Fruit fly (Drosophila melanogaster): ENCODE data around the gene MED30.

Gene MED30

DNA sequence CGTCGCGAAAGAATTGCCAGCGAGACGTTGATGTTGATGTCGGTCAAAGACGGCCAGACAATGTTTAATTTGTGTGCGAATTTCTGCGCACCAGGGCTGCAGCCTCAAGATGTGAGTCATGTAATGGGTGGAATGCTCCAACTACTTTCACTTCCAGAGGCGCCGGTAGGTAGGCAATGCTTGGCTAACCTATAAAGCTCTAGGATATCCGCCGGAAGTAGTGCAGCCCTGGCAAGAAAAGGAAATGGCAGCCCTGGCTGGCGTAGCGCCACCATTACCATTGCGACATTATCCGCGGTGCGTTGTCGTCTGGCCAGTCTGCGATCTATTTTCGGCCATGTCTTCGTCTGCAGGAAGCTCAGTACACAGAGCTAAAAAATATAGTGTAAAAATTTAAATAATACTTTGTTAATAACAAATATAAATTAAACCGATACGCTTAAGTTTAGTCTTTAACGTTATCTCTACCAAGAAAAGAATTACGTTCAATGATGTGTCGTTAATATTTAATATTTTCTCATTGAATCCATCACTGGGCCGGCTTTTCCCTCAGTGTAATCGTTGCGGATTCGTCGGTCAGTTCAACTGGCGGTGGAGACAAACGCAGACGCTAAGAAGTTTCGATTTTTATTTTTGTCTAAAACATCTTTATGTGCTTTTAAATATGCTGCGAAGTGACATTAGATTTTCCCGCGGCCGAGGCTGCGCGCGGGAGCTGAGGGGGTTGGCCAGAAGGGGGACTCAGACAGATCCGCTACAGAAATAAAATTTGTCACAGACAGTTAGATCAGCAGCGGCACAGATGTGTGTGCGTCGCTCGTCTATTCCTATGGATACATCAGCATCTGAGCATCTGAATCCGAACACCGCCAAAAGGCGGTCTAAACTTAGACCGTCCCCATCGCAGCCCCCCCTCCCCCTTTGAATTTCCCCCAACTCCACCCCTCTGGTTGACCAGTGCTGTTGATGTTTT is 42.0 kb downstream of the MED30 start:
- TF ChIP-seq Myc (optimal IDR thresholded peaks at IDR 0.05) (no peak), insv (optimal IDR thresholded peaks at IDR 0.05) (no peak), psq (optimal IDR thresholded peaks at IDR 0.05) (no peak), ttk (optimal IDR thresholded peaks at IDR 0.05) (no peak), Sin3A (optimal IDR thresholded peaks at IDR 0.05) (no peak), h (optimal IDR thresholded peaks at IDR 0.05) (no peak)

DNA sequence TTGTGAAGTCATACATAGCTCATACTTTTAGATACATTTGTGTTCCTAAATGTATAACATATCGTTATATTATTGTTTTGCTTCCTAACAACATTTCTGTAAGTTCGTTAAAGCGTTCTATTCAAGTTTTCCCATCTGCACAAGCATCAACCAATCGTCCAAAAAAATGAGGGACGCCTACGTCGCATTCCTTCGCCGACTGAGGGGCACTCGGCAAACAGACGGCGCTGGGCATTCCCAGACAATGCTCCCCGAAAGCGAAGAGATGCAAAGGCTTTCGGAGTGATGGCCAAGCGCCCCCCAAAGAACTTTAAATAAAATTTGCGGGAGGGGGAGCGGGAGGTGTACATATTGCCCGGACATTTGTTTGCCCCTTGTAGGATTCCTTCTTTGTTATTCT is 43.1 kb downstream of the MED30 start:
- TF ChIP-seq Myc (optimal IDR thresholded peaks at IDR 0.05) (no peak), ttk (optimal IDR thresholded peaks at IDR 0.05) (no peak), Sin3A (optimal IDR thresholded peaks at IDR 0.05) (no peak), psq (optimal IDR thresholded peaks at IDR 0.05) (no peak), h (optimal IDR thresholded peaks at IDR 0.05) (no peak), insv (optimal IDR thresholded peaks at IDR 0.05) (no peak)

DNA sequence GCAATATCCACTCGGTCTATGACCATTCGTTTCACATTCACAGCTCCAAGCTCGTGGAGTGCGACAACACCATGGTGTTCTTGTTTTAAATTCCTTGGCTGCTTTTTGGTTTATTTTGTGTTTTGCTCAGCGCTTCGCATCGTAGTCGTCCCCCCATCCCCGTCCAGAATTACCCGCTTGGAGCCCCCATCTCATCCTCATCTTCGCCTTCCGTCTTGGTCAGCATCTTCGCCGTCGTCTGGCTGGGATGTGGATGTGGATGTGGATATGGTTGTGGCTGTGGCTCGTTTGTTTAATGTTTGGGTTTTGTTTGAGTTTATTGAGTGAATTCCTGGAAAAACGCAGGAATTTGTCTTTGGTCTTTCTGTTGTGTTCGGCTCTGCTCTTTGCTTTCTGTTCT is 44.7 kb downstream of the MED30 start:
- no peak for TF ChIP-seq Sin3A (optimal IDR thresholded peaks at IDR 0.05)
- no peak for TF ChIP-seq Myc (optimal IDR thresholded peaks at IDR 0.05)
- no peak for TF ChIP-seq psq (optimal IDR thresholded peaks at IDR 0.05)
- no peak for TF ChIP-seq h (optimal IDR thresholded peaks at IDR 0.05)
- no peak for TF ChIP-seq insv (optimal IDR thresholded peaks at IDR 0.05)
- no peak for TF ChIP-seq ttk (optimal IDR thresholded peaks at IDR 0.05)

DNA sequence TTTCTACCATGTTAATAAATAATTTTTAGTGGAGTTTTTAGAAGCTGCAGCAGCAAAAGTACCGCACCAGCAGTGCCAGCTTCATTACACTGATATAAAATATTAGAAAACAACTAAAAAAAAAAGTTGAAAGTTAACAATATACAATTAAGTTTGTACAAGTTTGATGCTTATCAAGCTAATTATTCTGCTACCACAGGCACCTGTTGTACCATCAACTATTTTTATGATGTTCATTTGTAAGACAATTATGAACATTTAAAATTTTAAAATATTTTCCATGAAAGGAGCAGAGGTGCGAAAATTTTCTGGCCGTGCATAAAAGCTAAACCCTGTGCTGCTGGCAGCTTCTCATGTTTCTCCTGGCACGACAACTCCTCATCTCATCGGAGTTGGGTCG is 45.5 kb downstream of the MED30 start:
- TF ChIP-seq ttk (optimal IDR thresholded peaks at IDR 0.05) (no peak), Sin3A (optimal IDR thresholded peaks at IDR 0.05) (no peak), h (optimal IDR thresholded peaks at IDR 0.05) (no peak), psq (optimal IDR thresholded peaks at IDR 0.05) (no peak), Myc (optimal IDR thresholded peaks at IDR 0.05) (no peak), insv (optimal IDR thresholded peaks at IDR 0.05) (no peak)

DNA sequence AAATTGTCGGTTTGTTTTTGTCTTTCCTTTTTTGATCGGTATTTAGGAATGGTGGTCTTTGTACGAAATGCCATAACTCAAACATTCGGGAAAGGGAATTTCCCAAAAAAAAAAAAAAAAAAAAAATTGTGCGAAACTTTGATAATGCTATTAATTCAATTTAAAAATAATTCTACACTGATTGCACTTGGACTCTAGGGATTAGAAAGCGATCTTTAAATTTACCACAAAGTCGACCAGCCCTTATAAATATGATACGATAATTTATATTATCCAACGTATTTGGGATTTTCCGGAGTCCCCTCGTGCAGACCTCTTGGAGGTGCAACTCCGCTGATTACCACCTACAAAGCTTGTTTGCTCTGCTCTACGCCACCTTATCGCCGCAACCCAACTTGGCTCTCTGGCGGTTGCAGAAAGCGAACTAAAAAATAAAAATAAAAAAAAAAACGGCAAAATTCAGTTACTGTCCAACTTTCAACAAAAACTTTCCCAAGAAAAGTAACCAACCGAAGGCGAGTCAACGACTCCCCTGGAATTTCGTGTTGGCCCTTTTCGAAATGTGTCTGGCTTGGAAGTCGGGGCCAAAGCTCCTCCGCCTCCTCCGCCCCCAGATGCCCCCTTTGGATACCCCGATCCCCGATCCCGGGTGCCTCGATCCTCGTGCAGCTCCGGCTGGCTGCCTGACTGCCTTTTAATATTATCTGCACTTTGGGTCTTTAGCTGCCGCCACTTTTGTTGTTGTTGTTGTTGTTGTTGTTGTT is 46.2 kb downstream of the MED30 start:
- TF ChIP-seq Myc (optimal IDR thresholded peaks at IDR 0.05) (no peak), insv (optimal IDR thresholded peaks at IDR 0.05) (no peak), psq (optimal IDR thresholded peaks at IDR 0.05) (no peak), h (optimal IDR thresholded peaks at IDR 0.05) (no peak), Sin3A (optimal IDR thresholded peaks at IDR 0.05) (no peak), ttk (optimal IDR thresholded peaks at IDR 0.05) (no peak)

DNA sequence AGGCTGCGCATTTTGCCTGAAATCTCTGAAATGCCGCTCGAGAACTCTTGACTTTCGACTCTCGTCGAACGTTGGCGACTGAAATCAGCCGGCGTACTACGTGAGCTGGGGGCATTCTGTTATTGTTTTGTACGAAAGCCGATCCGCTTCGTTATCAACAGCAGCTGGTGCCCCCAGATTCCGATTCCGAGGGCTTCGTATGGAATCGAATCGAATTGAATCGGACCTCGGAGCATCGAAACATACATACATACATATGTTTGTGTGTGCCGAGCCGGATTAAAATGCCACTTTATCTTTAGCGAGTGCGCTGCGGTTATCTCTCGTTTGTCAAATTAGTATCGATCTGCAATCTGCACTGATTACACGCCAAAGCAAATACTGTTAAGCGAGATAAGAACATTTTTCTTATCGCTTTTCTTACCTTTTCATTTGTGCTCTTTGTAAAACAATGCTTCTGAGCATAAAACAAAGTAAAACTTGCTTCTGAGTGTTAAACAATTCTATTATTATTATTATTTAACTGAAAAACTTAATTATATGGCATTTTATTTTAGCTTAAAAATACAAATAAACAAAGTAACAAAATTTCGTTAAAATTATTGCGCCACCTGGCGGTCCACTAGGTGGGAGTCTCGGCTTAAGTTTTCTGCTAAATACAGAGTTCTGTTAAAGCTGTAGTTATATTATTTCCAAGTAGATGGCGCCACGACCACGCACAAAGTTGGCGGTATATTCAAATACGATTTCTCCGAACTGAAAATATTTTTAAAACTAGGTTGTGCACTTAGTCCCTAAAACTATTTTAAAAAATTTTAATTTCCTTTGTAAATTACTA is 47.2 kb downstream of the MED30 start, which contains the start of gene Reg-2:
Gene Reg-2 (minus strand): TSS at position 80 of the 838 bp plus-strand sequence.
- TF ChIP-seq psq (optimal IDR thresholded peaks at IDR 0.05) (no peak), Myc (optimal IDR thresholded peaks at IDR 0.05) (no peak), ttk (optimal IDR thresholded peaks at IDR 0.05) (no peak), Sin3A (optimal IDR thresholded peaks at IDR 0.05) (no peak), h (optimal IDR thresholded peaks at IDR 0.05) (no peak), insv (optimal IDR thresholded peaks at IDR 0.05) (no peak)

DNA sequence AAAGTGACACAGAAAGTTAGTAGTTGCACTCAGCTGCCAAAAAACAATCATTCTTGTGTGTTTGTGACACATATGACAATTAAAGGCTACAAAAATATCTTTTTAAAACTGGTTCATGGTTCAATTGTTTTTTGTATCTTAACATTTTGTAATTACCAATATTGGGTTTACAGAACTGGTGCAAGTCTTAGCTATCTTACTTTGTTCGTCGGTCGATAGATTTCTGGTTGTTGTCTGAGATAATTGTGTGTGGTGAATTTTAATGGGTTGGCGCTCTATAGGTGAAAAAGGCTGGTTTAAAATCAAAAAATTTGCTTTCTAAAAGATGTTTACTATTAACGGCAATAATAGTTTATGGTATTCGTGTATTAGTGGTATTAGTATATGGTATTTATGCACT is 49.2 kb downstream of the MED30 start:
- TF ChIP-seq psq (optimal IDR thresholded peaks at IDR 0.05) (no peak), ttk (optimal IDR thresholded peaks at IDR 0.05) (no peak), Myc (optimal IDR thresholded peaks at IDR 0.05) (no peak), insv (optimal IDR thresholded peaks at IDR 0.05) (no peak), h (optimal IDR thresholded peaks at IDR 0.05) (no peak), Sin3A (optimal IDR thresholded peaks at IDR 0.05) (no peak)

DNA sequence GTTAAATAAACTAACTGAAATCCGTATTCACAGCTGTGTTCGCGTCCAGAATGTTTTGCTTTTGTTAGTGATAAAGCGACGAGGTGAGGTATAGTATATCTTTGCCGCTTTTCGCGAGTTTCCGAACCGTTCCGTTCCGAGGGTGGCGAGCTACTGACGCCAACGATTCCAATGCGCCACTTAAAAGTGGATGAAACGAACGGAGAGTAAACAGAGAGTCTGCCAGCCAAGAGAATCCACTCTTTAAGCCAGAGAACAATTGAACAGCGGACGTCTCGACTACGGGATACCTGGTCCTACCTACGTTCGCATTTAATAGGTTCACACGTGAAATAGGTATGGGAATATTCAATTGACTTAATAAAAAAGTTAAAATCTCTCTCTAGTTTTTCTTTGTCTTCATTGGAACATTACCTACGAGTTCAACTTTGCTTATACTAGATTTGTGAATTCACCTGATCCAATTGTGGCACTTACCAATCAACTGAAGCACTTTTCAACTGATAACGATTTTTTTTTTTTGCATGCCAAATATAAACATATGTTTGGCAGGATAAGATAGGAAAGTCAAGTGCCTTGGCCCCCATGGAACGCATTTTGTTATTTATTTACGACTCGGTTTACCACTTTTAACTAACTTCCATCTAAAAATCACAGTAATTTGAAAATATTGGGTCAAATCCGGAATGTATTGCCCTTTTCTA is 49.9 kb downstream of the MED30 start, which contains the start of gene CG13893:
Gene CG13893 (minus strand): TSS at position 162 of the 704 bp plus-strand sequence.
- TF ChIP-seq ttk (optimal IDR thresholded peaks at IDR 0.05) (no peak), Myc (optimal IDR thresholded peaks at IDR 0.05) (no peak), psq (optimal IDR thresholded peaks at IDR 0.05) (no peak), Sin3A (optimal IDR thresholded peaks at IDR 0.05) (no peak), insv (optimal IDR thresholded peaks at IDR 0.05) (no peak), h (optimal IDR thresholded peaks at IDR 0.05) (no peak)

DNA sequence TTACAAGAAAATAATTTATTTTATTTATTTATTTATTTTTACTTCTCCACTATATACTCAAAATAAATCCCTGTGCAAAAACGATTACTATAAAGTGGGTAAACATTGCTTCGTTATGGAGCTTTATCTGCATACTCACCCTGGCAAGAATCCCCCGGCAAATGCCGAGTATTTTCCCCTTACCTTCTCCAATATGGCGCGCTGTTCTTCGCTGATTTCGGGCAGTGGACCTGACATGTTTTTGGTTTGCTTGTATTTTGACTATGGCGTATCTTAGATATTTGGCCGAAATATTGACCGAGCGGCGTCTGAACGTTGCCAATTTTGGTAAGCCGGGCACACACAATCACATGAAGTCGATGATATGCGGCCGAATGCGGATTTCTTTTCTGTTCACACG is 50.7 kb downstream of the MED30 start:
- no peak for TF ChIP-seq h (optimal IDR thresholded peaks at IDR 0.05)
- no peak for TF ChIP-seq Sin3A (optimal IDR thresholded peaks at IDR 0.05)
- TF ChIP-seq insv (optimal IDR thresholded peaks at IDR 0.05): no peak
